Fruit fly (Drosophila melanogaster) whole organism, embryonic: ENCODE results near the gene CG43886.

Experiments used
- Awh ChIP-seq: fragments of 200-800 bp; sonication (Bioruptor generic); IDR thresholded peaks from 2 replicates; pipeline ENCODE4, ENCODE4 v1.3.6; 2022; ENCODE audit warnings: missing biosample characterization, missing genetic modification characterization
- BtbVII ChIP-seq: fragments of 200-800 bp; sonication (Bioruptor generic); optimal IDR thresholded peaks from 3 replicates; lab custom pipeline; 2017; ENCODE audit warnings: missing biosample characterization, mild to moderate bottlenecking, missing genetic modification characterization
- CG10209 ChIP-seq: fragments of 200-800 bp; sonication (Bioruptor generic); optimal IDR thresholded peaks from 3 replicates; lab custom pipeline; 2017; ENCODE audit warnings: missing biosample characterization, mild to moderate bottlenecking, missing genetic modification characterization, missing genetic modification reagents
- CG10274 ChIP-seq: fragments of 200-800 bp; sonication (Bioruptor generic); optimal IDR thresholded peaks from 3 replicates; lab custom pipeline; 2017; ENCODE audit warnings: missing biosample characterization, mild to moderate bottlenecking, missing genetic modification characterization
- CG12071 ChIP-seq: fragments of 200-800 bp; sonication (Bioruptor generic); optimal IDR thresholded peaks from 3 replicates; lab custom pipeline; 2018; ENCODE audit warnings: missing biosample characterization, mild to moderate bottlenecking, missing genetic modification characterization
- CG12219 ChIP-seq: fragments of 200-800 bp; sonication (Bioruptor generic); optimal IDR thresholded peaks from 3 replicates; lab custom pipeline; 2018; ENCODE audit warnings: missing biosample characterization, mild to moderate bottlenecking, missing genetic modification characterization
- CG13287 ChIP-seq: fragments of 200-800 bp; sonication (Bioruptor generic); IDR thresholded peaks from 2 replicates; pipeline ENCODE4 v1.3.6; 2022; ENCODE audit warnings: missing biosample characterization, missing genetic modification characterization; ENCODE audit not compliant: partially characterized antibody
- CG17829 ChIP-seq: fragments of 200-800 bp; optimal IDR thresholded peaks from 2 replicates; lab custom pipeline; 2019; ENCODE audit warnings: missing biosample characterization, mild to moderate bottlenecking, missing genetic modification characterization, moderate library complexity
- CG1792 ChIP-seq: fragments of 200-800 bp; sonication (Bioruptor generic); optimal IDR thresholded peaks from 2 replicates; lab custom pipeline; 2016; ENCODE audit warnings: missing biosample characterization, missing genetic modification characterization
- CG18011 ChIP-seq: fragments of 200-800 bp; sonication (Bioruptor generic); optimal IDR thresholded peaks from 2 replicates; lab custom pipeline; 2017; ENCODE audit warnings: missing biosample characterization, missing genetic modification characterization, mild to moderate bottlenecking, moderate library complexity, missing genotype
- CG2120 ChIP-seq: fragments of 200-800 bp; sonication (Bioruptor generic); optimal IDR thresholded peaks from 3 replicates; lab custom pipeline; 2016; ENCODE audit warnings: missing biosample characterization, missing genetic modification characterization
- CG2129 ChIP-seq: fragments of 200-800 bp; sonication (Bioruptor generic); IDR thresholded peaks from 2 replicates; pipeline ENCODE4 v1.3.6; 2022; ENCODE audit warnings: missing biosample characterization, missing genetic modification characterization; ENCODE audit not compliant: partially characterized antibody
- CG31388 ChIP-seq: fragments of 200-800 bp; sonication (Bioruptor generic); optimal IDR thresholded peaks from 2 replicates; lab custom pipeline; 2016; ENCODE audit warnings: missing biosample characterization, missing genetic modification characterization
- CG32772 ChIP-seq: fragments of 200-800 bp; sonication (Bioruptor generic); IDR thresholded peaks from 2 replicates; pipeline ENCODE4 v1.3.6; 2022; ENCODE audit warnings: missing biosample characterization, missing genetic modification characterization
- CG6254 ChIP-seq: fragments of 200-800 bp; sonication (Bioruptor generic); optimal IDR thresholded peaks from 3 replicates; lab custom pipeline; 2017; ENCODE audit warnings: mild to moderate bottlenecking, missing biosample characterization, missing genetic modification reagents, missing genetic modification characterization
- CG6689 ChIP-seq: fragments of 200-800 bp; sonication (Bioruptor generic); IDR thresholded peaks from 2 replicates; pipeline ENCODE4 v1.3.6; 2022; ENCODE audit warnings: missing biosample characterization, missing genetic modification characterization
- CG8944 ChIP-seq: fragments of 200-800 bp; sonication (Bioruptor generic); optimal IDR thresholded peaks from 3 replicates; lab custom pipeline; 2016; ENCODE audit warnings: missing biosample characterization, missing genetic modification characterization
- CG9215 ChIP-seq: fragments of 200-800 bp; sonication (Bioruptor generic); IDR thresholded peaks from 2 replicates; pipeline ENCODE4 v1.3.6; 2022; ENCODE audit warnings: missing biosample characterization, missing genetic modification characterization
- Camta ChIP-seq: fragments of 200-800 bp; sonication (Bioruptor generic); optimal IDR thresholded peaks from 2 replicates; lab custom pipeline; 2016; ENCODE audit warnings: missing biosample characterization, missing genetic modification characterization
- D ChIP-seq, 2 experiments: fragments of 200-800 bp in 1 of 2; fragments of >200 bp in 1 of 2; sonication (Bioruptor generic) in 1 of 2; optimal IDR thresholded peaks; 2 replicates in 1 of 2; 3 replicates in 1 of 2; lab custom pipeline; 2017; ENCODE audit warnings: mild to moderate bottlenecking in 1 of 2, missing biosample characterization in 1 of 2, missing genetic modification characterization in 1 of 2, missing genetic modification reagents in 1 of 2
- Dll ChIP-seq: fragments of 200-800 bp; sonication (Bioruptor generic); IDR thresholded peaks from 4 replicates; pipeline ENCODE4 v1.3.6; 2022; ENCODE audit warnings: missing biosample characterization, missing genetic modification characterization; ENCODE audit not compliant: partially characterized antibody
- Doc3 ChIP-seq: fragments of 200-800 bp; sonication (Bioruptor generic); IDR thresholded peaks from 3 replicates; pipeline ENCODE4 v1.3.6; 2022; ENCODE audit warnings: missing biosample characterization, missing genetic modification characterization; ENCODE audit not compliant: partially characterized antibody
- Ets65A ChIP-seq: fragments of 200-800 bp; sonication (Bioruptor generic); peaks from one replicate; lab custom pipeline; 2016; ENCODE audit warnings: missing biosample characterization, missing genetic modification characterization
- Gsc ChIP-seq: fragments of 200-800 bp; sonication (Bioruptor generic); IDR thresholded peaks from 2 replicates; pipeline ENCODE4 v1.3.6; 2022; ENCODE audit warnings: missing biosample characterization, missing genetic modification characterization
- Hr3 ChIP-seq: fragments of 200-800 bp; sonication (Bioruptor generic); optimal IDR thresholded peaks from 3 replicates; lab custom pipeline; 2016; ENCODE audit warnings: missing biosample characterization, missing genetic modification characterization
- Hr78 ChIP-seq, 2 experiments: fragments of 200-800 bp in 1 of 2; fragments of >200 bp in 1 of 2; sonication (Bioruptor generic) in 1 of 2; optimal IDR thresholded peaks; 2 replicates each; lab custom pipeline; 2017 to 2019; ENCODE audit warnings: missing biosample characterization in 2 of 2, missing genetic modification characterization in 2 of 2, mild to moderate bottlenecking in 1 of 2, moderate library complexity in 1 of 2
- Jarid2 ChIP-seq: fragments of 200-800 bp; sonication (Bioruptor generic); optimal IDR thresholded peaks from 3 replicates; lab custom pipeline; 2017; ENCODE audit warnings: mild to moderate bottlenecking, missing biosample characterization, missing genetic modification reagents, missing genetic modification characterization
- MESR4 ChIP-seq: fragments of 200-800 bp; sonication (Bioruptor generic); optimal IDR thresholded peaks from 2 replicates; lab custom pipeline; 2018; ENCODE audit warnings: missing biosample characterization, mild to moderate bottlenecking, missing genetic modification characterization, moderate library complexity
- Myb ChIP-seq: fragments of 200-800 bp; sonication (Bioruptor generic); optimal IDR thresholded peaks from 2 replicates; lab custom pipeline; 2016; ENCODE audit warnings: missing biosample characterization, missing genetic modification characterization
- Oaz ChIP-seq: fragments of 200-800 bp; sonication (Bioruptor generic); IDR thresholded peaks from 2 replicates; pipeline ENCODE4 v1.3.6; 2022; ENCODE audit warnings: missing biosample characterization, missing genetic modification characterization
- Optix ChIP-seq: fragments of 200-800 bp; sonication (Bioruptor generic); IDR thresholded peaks from 3 replicates; pipeline ENCODE4 v1.3.6; 2022; ENCODE audit warnings: missing biosample characterization, missing genetic modification characterization
- Sry-β ChIP-seq: fragments of 200-800 bp; sonication (Bioruptor generic); optimal IDR thresholded peaks from 2 replicates; lab custom pipeline; 2018; ENCODE audit warnings: missing biosample characterization, mild to moderate bottlenecking, missing genetic modification characterization, moderate library complexity
- Vsx1 ChIP-seq: fragments of 200-800 bp; sonication (Bioruptor generic); optimal IDR thresholded peaks from 2 replicates; lab custom pipeline; 2017; ENCODE audit warnings: missing biosample characterization, mild to moderate bottlenecking, missing genetic modification characterization, missing genetic modification reagents
- eyg ChIP-seq: fragments of 200-800 bp; sonication (Bioruptor generic); optimal IDR thresholded peaks from 3 replicates; lab custom pipeline; 2016; ENCODE audit warnings: missing biosample characterization, missing genetic modification characterization
- fd102C ChIP-seq: fragments of 200-800 bp; sonication (Bioruptor generic); optimal IDR thresholded peaks from 2 replicates; lab custom pipeline; 2018; ENCODE audit warnings: missing biosample characterization, mild to moderate bottlenecking, missing genetic modification characterization, moderate library complexity
- fu2 ChIP-seq: fragments of 200-800 bp; sonication (Bioruptor generic); optimal IDR thresholded peaks from 2 replicates; lab custom pipeline; 2016; ENCODE audit warnings: missing biosample characterization, missing genetic modification characterization
- gsb ChIP-seq: fragments of 200-800 bp; sonication (Bioruptor generic); IDR thresholded peaks from 2 replicates; pipeline ENCODE4 v1.3.6; 2022; ENCODE audit warnings: missing biosample characterization, missing genetic modification characterization
- jing ChIP-seq: fragments of 200-800 bp; sonication (Bioruptor generic); optimal IDR thresholded peaks from 2 replicates; lab custom pipeline; 2018; ENCODE audit warnings: missing biosample characterization, mild to moderate bottlenecking, missing genetic modification characterization
- jumu ChIP-seq: fragments of 200-800 bp; sonication (Bioruptor generic); optimal IDR thresholded peaks from 3 replicates; lab custom pipeline; 2016; ENCODE audit warnings: missing biosample characterization, missing genetic modification characterization
- maf-S ChIP-seq: fragments of 200-800 bp; sonication (Bioruptor generic); optimal IDR thresholded peaks from 2 replicates; lab custom pipeline; 2016; ENCODE audit warnings: missing biosample characterization, missing genetic modification characterization
- mam ChIP-seq: fragments of 200-800 bp; sonication (Bioruptor generic); optimal IDR thresholded peaks from 3 replicates; lab custom pipeline; 2016; ENCODE audit warnings: missing biosample characterization, missing genetic modification characterization
- onecut ChIP-seq: fragments of 200-800 bp; sonication (Bioruptor generic); IDR thresholded peaks from 2 replicates; pipeline ENCODE4 v1.3.6; 2022; ENCODE audit warnings: missing biosample characterization, missing genetic modification characterization
- pho ChIP-seq: fragments of 200-800 bp; sonication (Bioruptor generic); optimal IDR thresholded peaks from 2 replicates; lab custom pipeline; 2016; ENCODE audit warnings: missing biosample characterization, missing genetic modification characterization
- sob ChIP-seq: fragments of 200-800 bp; sonication (Bioruptor generic); IDR thresholded peaks from 2 replicates; pipeline ENCODE4 v1.3.6; 2022; ENCODE audit warnings: missing biosample characterization, missing genetic modification characterization
- tin ChIP-seq: fragments of 200-800 bp; sonication (Bioruptor generic); optimal IDR thresholded peaks from 3 replicates; lab custom pipeline; 2016; ENCODE audit warnings: missing biosample characterization, missing genetic modification characterization
- tll ChIP-seq, 2 experiments: fragments of 200-800 bp in 1 of 2; fragments of >200 bp in 1 of 2; sonication (Bioruptor generic) in 1 of 2; optimal IDR thresholded peaks; 2 replicates each; lab custom pipeline; 2017 to 2019; ENCODE audit warnings: missing biosample characterization in 2 of 2, missing genetic modification characterization in 2 of 2, mild to moderate bottlenecking in 1 of 2, moderate library complexity in 1 of 2
- tx ChIP-seq: fragments of 200-800 bp; sonication (Bioruptor generic); optimal IDR thresholded peaks from 2 replicates; lab custom pipeline; 2016; ENCODE audit warnings: missing biosample characterization, missing genetic modification characterization
- unc-4 ChIP-seq: fragments of 200-800 bp; sonication (Bioruptor generic); IDR thresholded peaks from 2 replicates; pipeline ENCODE4 v1.3.6; 2022; ENCODE audit warnings: missing biosample characterization, missing genetic modification characterization; ENCODE audit not compliant: partially characterized antibody
- vnd ChIP-seq: fragments of 200-800 bp; sonication (Bioruptor generic); IDR thresholded peaks from 3 replicates; pipeline ENCODE4 v1.3.6; 2022; ENCODE audit warnings: missing biosample characterization, missing genetic modification characterization; ENCODE audit not compliant: partially characterized antibody

CG43886 gene

DNA sequence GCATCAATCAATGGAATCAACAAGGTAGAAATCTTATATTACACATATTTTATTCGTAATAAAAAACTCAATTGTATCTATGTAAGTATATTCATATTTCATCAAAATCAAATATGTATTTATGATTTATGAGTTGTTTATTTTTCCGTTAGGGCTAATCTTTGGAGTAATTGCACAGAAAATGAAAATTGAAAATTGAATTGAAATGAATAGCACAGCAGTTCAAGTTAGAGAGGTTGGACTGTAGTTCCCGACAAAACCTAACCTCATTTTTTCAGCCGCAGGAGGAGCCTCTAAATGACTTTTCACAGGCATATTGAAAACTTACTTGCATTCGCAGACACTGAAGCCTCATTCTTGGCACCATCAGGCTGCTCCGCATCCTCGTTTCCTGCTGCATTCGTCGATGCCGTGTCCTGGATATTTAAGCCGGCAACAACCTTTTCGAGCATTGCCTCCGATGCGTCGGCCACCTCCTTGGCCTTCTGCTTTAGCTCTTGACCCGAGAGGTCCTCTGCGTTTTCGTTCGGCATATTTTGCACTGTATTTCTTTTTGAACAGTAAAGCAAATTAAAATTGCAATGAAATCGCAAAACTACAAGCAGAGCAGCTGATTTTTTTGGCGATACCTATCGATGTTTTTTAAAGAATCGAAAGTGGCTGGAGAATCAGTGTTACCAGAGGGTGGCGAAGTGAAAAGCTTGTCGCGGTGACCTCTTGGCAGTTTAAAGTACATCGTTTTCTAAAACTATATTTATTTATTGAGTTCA lies 18.4 kb upstream of the CG43886 start, which contains the start of gene Nmt (continued):
- peak; percentile 67 for TF ChIP-seq Doc3 (GFP tag; lab: Robert Waterston, UW)
- TF ChIP-seq jumu, result no peak
- no peak for TF ChIP-seq Jarid2 (GFP tag; lab: Kevin White, UChicago)
- no peak for TF ChIP-seq gsb
- TF ChIP-seq CG12219 (GFP tag; lab: Kevin White, UChicago), result no peak
- TF ChIP-seq CG6254 (GFP tag; lab: Kevin White, UChicago), result no peak
- no peak for TF ChIP-seq CG8944
- no peak for TF ChIP-seq Hr3 (GFP tag; lab: Kevin White, UChicago)
- no peak for TF ChIP-seq CG9215 (GFP tag; lab: Robert Waterston, UW)
- no peak for TF ChIP-seq Gsc (GFP tag; lab: Robert Waterston, UW)
- TF ChIP-seq jing, result no peak
- no peak for TF ChIP-seq CG18011
- TF ChIP-seq maf-S (GFP tag; lab: Kevin White, UChicago), result no peak
- no peak for TF ChIP-seq tin (GFP tag; lab: Kevin White, UChicago)
- no peak for TF ChIP-seq CG10274 (GFP tag; lab: Kevin White, UChicago)
- TF ChIP-seq Myb (GFP tag; lab: Kevin White, UChicago), result no peak
- TF ChIP-seq mam, result peak; percentile 38
- TF ChIP-seq fu2 (GFP tag; lab: Kevin White, UChicago), result no peak
- TF ChIP-seq CG13287 (GFP tag; lab: Robert Waterston, UW), result peak; percentile 83
- TF ChIP-seq Awh, result no peak
- TF ChIP-seq CG32772 (GFP tag; lab: Robert Waterston, UW), result no peak
- peak; percentile 7 for TF ChIP-seq pho
- TF ChIP-seq Vsx1 (GFP tag; lab: Kevin White, UChicago), result no peak
- peak; percentile 59 for TF ChIP-seq CG2129 (GFP tag; lab: Robert Waterston, UW)
- TF ChIP-seq onecut (GFP tag; lab: Robert Waterston, UW), result no peak
- peak; percentile 90 for TF ChIP-seq Ets65A (GFP tag; lab: Kevin White, UChicago)
- TF ChIP-seq Oaz (GFP tag; lab: Robert Waterston, UW), result no peak
- TF ChIP-seq MESR4 (GFP tag; lab: Kevin White, UChicago), result peak; percentile 45
- TF ChIP-seq CG2120 (GFP tag; lab: Kevin White, UChicago), result peak; percentile 67
- no peak for TF ChIP-seq fd102C (GFP tag; lab: Kevin White, UChicago)
- no peak for TF ChIP-seq eyg (GFP tag; lab: Kevin White, UChicago)
- peak; percentile 81 for TF ChIP-seq unc-4 (GFP tag; lab: Robert Waterston, UW)
- no peak for TF ChIP-seq CG12071 (GFP tag; lab: Kevin White, UChicago)
- peak; percentile 82 for TF ChIP-seq Dll
- TF ChIP-seq Camta (GFP tag; lab: Kevin White, UChicago), result no peak
- TF ChIP-seq D (optimal IDR thresholded peaks at IDR 0.05; lab: Kevin White, UChicago), result no peak
- no peak for TF ChIP-seq D (GFP tag; optimal IDR thresholded peaks at IDR 0.05; lab: Kevin White, UChicago)
- TF ChIP-seq tll (GFP tag; optimal IDR thresholded peaks at IDR 0.05; lab: Kevin White, UChicago), result no peak
- TF ChIP-seq tx (GFP tag; lab: Kevin White, UChicago), result no peak
- no peak for TF ChIP-seq CG1792 (GFP tag; lab: Kevin White, UChicago)
- no peak for TF ChIP-seq Optix (GFP tag; lab: Robert Waterston, UW)
- TF ChIP-seq Hr78 (GFP tag; optimal IDR thresholded peaks at IDR 0.05; lab: Kevin White, UChicago), result peak in 1 of 2 experiments; percentile 18
- no peak for TF ChIP-seq sob (GFP tag; lab: Robert Waterston, UW)
- no peak for TF ChIP-seq CG6689 (GFP tag; lab: Robert Waterston, UW)
- no peak for TF ChIP-seq BtbVII (GFP tag; lab: Kevin White, UChicago)
- no peak for TF ChIP-seq CG31388 (GFP tag; lab: Kevin White, UChicago)
- TF ChIP-seq Sry-β (GFP tag; lab: Kevin White, UChicago), result no peak
- no peak for TF ChIP-seq CG17829
- TF ChIP-seq vnd, result peak; percentile 69
- peak; percentile 36 for TF ChIP-seq CG10209 (GFP tag; lab: Kevin White, UChicago)
